Worm (Caenorhabditis elegans): Measurements from ENCODE around the gene clec-210.
A peak's percentile ranks its signal among the peaks of the same experiment; 100 is the strongest.
"Not testable (repeated sequence)": the region's sequence is repeated elsewhere in the genome, so short reads cannot be mapped to it uniquely, and the experiment has no call there.

The clec-210 gene

DNA sequence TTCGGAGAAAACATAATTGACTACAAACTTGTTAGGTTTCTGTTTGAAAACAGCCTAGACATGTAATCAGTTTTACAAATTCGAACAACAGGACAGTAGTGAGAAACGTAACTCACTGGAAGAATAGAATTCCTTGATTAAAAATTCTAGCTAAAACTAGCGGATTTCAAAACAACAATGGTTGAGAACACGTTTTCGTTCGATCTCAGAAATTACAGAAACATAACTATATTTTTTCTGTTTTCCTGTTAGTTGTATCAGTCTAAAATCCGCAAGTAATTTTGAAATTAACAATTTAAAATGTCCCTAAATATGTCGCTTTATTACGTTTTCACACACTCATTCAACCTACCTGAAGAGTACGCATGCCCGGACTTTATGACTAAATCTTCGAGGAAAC is 31.9 kb upstream of the clec-210 start, which contains the start of gene srt-8:
Gene srt-8 (plus strand): TSS at position 301 of the 400 bp plus-strand sequence.
- TF ChIP-seq nhr-76 (tag; optimal IDR thresholded peaks at IDR 0.05) (no peak), nhr-12 (tag; optimal IDR thresholded peaks at IDR 0.05) (no peak), nfya-1 (tag; optimal IDR thresholded peaks at IDR 0.05; ENCODE audit: insufficient read depth) (no peak), pqm-1 (tag; optimal IDR thresholded peaks at IDR 0.05) (no peak)

DNA sequence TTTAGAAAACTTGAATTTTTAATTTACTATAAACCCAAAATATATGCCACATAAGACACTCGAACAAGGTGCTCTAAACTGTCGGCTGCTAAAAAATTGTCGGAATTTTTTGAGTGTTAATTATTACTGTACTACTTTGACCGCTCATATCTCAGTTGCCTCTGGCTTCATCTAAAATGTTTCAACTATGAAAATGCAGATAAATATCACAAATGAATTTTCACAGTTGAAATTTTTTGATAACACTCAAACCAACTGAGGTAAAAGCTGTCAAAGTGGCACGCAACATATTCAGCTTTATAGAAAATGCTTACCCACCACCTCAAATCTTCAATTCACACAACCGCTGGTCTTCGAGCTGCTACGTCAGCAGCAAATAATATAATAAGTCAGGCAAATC is 29.4 kb upstream of the clec-210 start, which contains the start of gene acs-21:
Gene acs-21 (plus strand): TSS at position 301 of the 400 bp plus-strand sequence.
- no peak for TF ChIP-seq zag-1 (tag; optimal IDR thresholded peaks at IDR 0.05)
- no peak for TF ChIP-seq skn-1 (tag; optimal IDR thresholded peaks at IDR 0.05)
- no peak for TF ChIP-seq lin-15B (tag; optimal IDR thresholded peaks at IDR 0.05)
- TF ChIP-seq snpc-4 (tag; optimal IDR thresholded peaks at IDR 0.05), result no peak
- no peak for TF ChIP-seq mdl-1 (tag; optimal IDR thresholded peaks at IDR 0.05)
- TF ChIP-seq elt-2 (tag; optimal IDR thresholded peaks at IDR 0.05), result no peak
- TF ChIP-seq R02D3.7 (tag; optimal IDR thresholded peaks at IDR 0.05), result no peak
- TF ChIP-seq egl-27 (tag; optimal IDR thresholded peaks at IDR 0.05), result no peak
- no peak for TF ChIP-seq tbx-2 (tag; optimal IDR thresholded peaks at IDR 0.05)
- TF ChIP-seq nhr-23 (tag; optimal IDR thresholded peaks at IDR 0.05), result no peak
- TF ChIP-seq fkh-10 (GFP tag; optimal IDR thresholded peaks at IDR 0.05), result no peak

DNA sequence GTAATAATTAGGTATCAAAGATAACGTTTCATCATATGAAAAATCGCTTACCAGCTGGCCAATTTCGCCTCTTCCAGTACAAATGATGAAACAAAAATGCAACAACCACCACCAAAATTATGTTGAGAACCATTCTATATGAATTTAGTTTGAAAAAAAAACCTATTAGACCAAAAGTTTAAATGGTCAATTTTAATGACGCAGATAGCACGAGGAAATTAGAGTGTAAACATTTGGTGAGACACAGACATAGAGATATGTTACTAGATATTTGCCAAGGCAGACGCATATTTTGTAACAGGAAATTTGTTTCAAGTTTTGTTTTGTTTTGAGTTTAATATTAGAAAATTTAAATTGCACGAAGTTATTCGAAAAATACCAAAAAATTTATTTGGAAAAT is 23.8 kb upstream of the clec-210 start, which contains the start of gene cyp-33C9:
Gene cyp-33C9 (minus strand): TSS at position 211 of the 400 bp plus-strand sequence.
- TF ChIP-seq ceh-82 (tag; optimal IDR thresholded peaks at IDR 0.05) (no peak), fos-1 (tag; optimal IDR thresholded peaks at IDR 0.05) (no peak), unc-62 (GFP tag; optimal IDR thresholded peaks at IDR 0.05) (no peak), egl-27 (tag; optimal IDR thresholded peaks at IDR 0.05) (no peak), lin-39 (tag; optimal IDR thresholded peaks at IDR 0.05) (no peak), pha-4 (tag; optimal IDR thresholded peaks at IDR 0.05) (peak; percentile 59), ztf-11 (tag; optimal IDR thresholded peaks at IDR 0.05) (no peak), nhr-28 (tag; optimal IDR thresholded peaks at IDR 0.05) (no peak), R02D3.7 (tag; optimal IDR thresholded peaks at IDR 0.05) (no peak), eor-1 (tag; optimal IDR thresholded peaks at IDR 0.05) (no peak), ceh-16 (tag; optimal IDR thresholded peaks at IDR 0.05) (no peak), sea-2 (GFP tag; optimal IDR thresholded peaks at IDR 0.05) (no peak), mml-1 (tag; optimal IDR thresholded peaks at IDR 0.05) (no peak), ceh-9 (tag; optimal IDR thresholded peaks at IDR 0.05) (no peak), elt-2 (tag; optimal IDR thresholded peaks at IDR 0.05) (peak; percentile 20)

DNA sequence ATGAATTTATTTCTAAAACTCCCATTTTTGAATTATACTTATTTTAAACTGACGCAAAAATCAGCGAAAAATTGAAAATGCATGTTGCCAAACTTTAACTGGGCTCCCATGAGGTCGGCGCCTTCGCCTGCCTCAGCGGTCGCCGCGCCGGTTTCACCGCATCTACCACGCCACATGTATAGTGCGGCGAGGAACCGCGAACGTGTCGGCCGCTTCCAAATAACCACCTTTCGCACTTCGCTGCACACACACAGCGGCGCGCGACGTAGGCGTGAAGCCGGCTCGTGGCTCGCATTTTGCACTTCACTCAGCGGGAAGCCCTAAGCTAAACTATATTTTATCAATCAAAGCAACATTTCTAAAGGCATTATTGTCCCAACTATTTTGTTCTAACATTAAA is 17.6 kb upstream of the clec-210 start:
- TF ChIP-seq ama-1 (optimal IDR thresholded peaks at IDR 0.05) (no peak), ceh-28 (tag; optimal IDR thresholded peaks at IDR 0.05) (no peak), nhr-43 (tag; optimal IDR thresholded peaks at IDR 0.05; ENCODE audit: poor library complexity, severe bottlenecking) (no peak)

DNA sequence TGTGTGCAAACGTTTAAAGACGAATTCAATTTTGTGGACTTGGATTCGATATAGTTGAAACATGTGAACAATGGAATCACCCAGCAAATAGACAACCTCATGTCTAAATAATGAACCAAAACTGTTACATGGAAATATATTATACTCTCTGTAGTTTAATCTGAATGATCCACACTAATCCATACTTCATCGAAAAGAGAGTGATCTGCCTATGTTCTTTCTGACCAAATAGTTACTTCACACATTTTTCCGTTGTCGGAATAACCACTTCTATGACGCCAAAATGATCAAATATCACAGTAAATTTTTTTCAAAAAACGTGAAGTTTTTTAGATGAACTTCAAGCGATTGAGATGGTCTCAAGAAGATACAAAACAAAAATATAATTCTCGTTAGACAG is 16.1 kb upstream of the clec-210 start, which contains the start of gene Y73C8C.4:
Gene Y73C8C.4 (minus strand): TSS at position 101 of the 400 bp plus-strand sequence.
- TF ChIP-seq fos-1, pqm-1, nhr-12 (tag; optimal IDR thresholded peaks at IDR 0.05): not testable (repeated sequence)

DNA sequence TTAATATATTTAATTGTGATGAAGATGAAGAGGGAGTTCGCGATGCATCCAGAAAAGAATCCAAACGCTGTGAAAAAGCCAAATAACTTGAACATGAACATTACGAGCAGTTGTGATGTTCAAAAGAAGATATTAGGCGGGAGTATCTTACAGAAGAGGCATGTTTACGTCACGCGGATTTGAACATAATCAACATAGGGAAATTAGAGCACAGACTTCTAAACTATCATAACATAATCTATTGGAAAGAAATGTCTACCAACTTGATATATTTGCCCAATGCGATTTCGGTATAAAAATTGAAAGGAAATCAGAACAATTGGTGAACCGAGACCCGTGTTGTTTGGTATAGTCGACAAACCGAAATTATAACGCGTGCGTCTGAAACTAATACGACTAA is 14.0 kb upstream of the clec-210 start, which contains the start of gene str-66:
Gene str-66 (minus strand): TSS at position 101 of the 400 bp plus-strand sequence.
- TF ChIP-seq ZK546.5 (tag; optimal IDR thresholded peaks at IDR 0.05), result no peak
- no peak for TF ChIP-seq skn-1 (tag; optimal IDR thresholded peaks at IDR 0.05)
- no peak for TF ChIP-seq lin-15B (tag; optimal IDR thresholded peaks at IDR 0.05)
- no peak for TF ChIP-seq R02D3.7 (tag; optimal IDR thresholded peaks at IDR 0.05)
- TF ChIP-seq nhr-28 (tag; optimal IDR thresholded peaks at IDR 0.05), result no peak
- no peak for TF ChIP-seq daf-12 (tag; optimal IDR thresholded peaks at IDR 0.05)
- no peak for TF ChIP-seq ztf-11 (tag; optimal IDR thresholded peaks at IDR 0.05)
- no peak for TF ChIP-seq lsy-12 (tag; optimal IDR thresholded peaks at IDR 0.05)
- no peak for TF ChIP-seq pqm-1 (tag; optimal IDR thresholded peaks at IDR 0.05)
- TF ChIP-seq mdl-1 (tag; optimal IDR thresholded peaks at IDR 0.05), result no peak
- TF ChIP-seq nhr-12 (tag; optimal IDR thresholded peaks at IDR 0.05), result no peak

Data from whole organism, L3 larva.